Fruit fly (Drosophila melanogaster) whole organism, prepupa: ENCODE results near the gene ru.

ENCODE experiments used
- Blimp-1 ChIP-seq: fragments of 200-800 bp; sonication (Bioruptor generic); optimal IDR thresholded peaks from 3 replicates; lab custom pipeline; 2017; ENCODE audit warnings: missing biosample characterization, missing genetic modification characterization, mild to moderate bottlenecking, moderate library complexity, missing genetic modification reagents
- CG10631 ChIP-seq: fragments of 200-800 bp; sonication (Bioruptor generic); optimal IDR thresholded peaks from 2 replicates; lab custom pipeline; 2016; ENCODE audit warnings: missing biosample characterization, missing genetic modification characterization
- CG10669 ChIP-seq: fragments of 200-800 bp; sonication (Bioruptor generic); optimal IDR thresholded peaks from 3 replicates; lab custom pipeline; 2018; ENCODE audit warnings: missing biosample characterization, mild to moderate bottlenecking, missing genetic modification characterization, moderate library complexity
- CG11294 ChIP-seq: fragments of 200-800 bp; sonication (Bioruptor generic); IDR thresholded peaks from 2 replicates; pipeline ENCODE4 v1.3.6; 2022; ENCODE audit warnings: missing biosample characterization, missing genetic modification characterization
- CG11902 ChIP-seq: fragments of 200-800 bp; sonication (Bioruptor generic); optimal IDR thresholded peaks from 3 replicates; lab custom pipeline; 2016; ENCODE audit warnings: missing biosample characterization, missing genetic modification characterization
- CG15336 ChIP-seq: fragments of 200-800 bp; sonication (Bioruptor generic); IDR thresholded peaks from 2 replicates; pipeline ENCODE4 v1.3.6; 2022; ENCODE audit warnings: missing biosample characterization, missing genetic modification characterization
- CG16779 ChIP-seq: fragments of 200-800 bp; sonication (Bioruptor generic); optimal IDR thresholded peaks from 3 replicates; lab custom pipeline; 2017; ENCODE audit warnings: missing biosample characterization, mild to moderate bottlenecking, missing genetic modification characterization
- CG3032 ChIP-seq: fragments of 200-800 bp; optimal IDR thresholded peaks from 2 replicates; lab custom pipeline; 2019; ENCODE audit warnings: missing biosample characterization, mild to moderate bottlenecking, missing genetic modification characterization, moderate library complexity
- CG31627 ChIP-seq: fragments of 200-800 bp; sonication (Bioruptor generic); optimal IDR thresholded peaks from 3 replicates; lab custom pipeline; 2016; ENCODE audit warnings: missing biosample characterization, missing genetic modification characterization
- CG32006 ChIP-seq: fragments of 200-800 bp; sonication (Bioruptor generic); optimal IDR thresholded peaks from 3 replicates; lab custom pipeline; 2017; ENCODE audit warnings: missing biosample characterization, mild to moderate bottlenecking, missing genetic modification characterization
- CG3919 ChIP-seq: fragments of 200-800 bp; sonication (Bioruptor generic); optimal IDR thresholded peaks from 3 replicates; lab custom pipeline; 2016; ENCODE audit warnings: missing biosample characterization, missing genetic modification characterization
- CG4318 ChIP-seq: fragments of 200-800 bp; sonication (Bioruptor generic); optimal IDR thresholded peaks from 3 replicates; lab custom pipeline; 2017; ENCODE audit warnings: missing biosample characterization, mild to moderate bottlenecking, missing genetic modification characterization
- CG6163 ChIP-seq: fragments of 200-800 bp; sonication (Bioruptor generic); IDR thresholded peaks from 3 replicates; pipeline ENCODE4 v1.3.6; 2022; ENCODE audit warnings: missing biosample characterization, missing genetic modification characterization
- CG6276 ChIP-seq: fragments of 200-800 bp; sonication (Bioruptor generic); optimal IDR thresholded peaks from 2 replicates; lab custom pipeline; 2017; ENCODE audit warnings: missing biosample characterization, mild to moderate bottlenecking, missing genetic modification characterization
- CG6792 ChIP-seq: fragments of 200-800 bp; sonication (Bioruptor generic); optimal IDR thresholded peaks from 3 replicates; lab custom pipeline; 2016; ENCODE audit warnings: missing biosample characterization, missing genetic modification characterization
- CG6808 ChIP-seq: fragments of 200-800 bp; sonication (Bioruptor generic); optimal IDR thresholded peaks from 3 replicates; lab custom pipeline; 2017; ENCODE audit warnings: missing biosample characterization, missing genetic modification characterization, mild to moderate bottlenecking, moderate library complexity, missing genetic modification reagents
- CG6854 ChIP-seq: fragments of 200-800 bp; sonication (Bioruptor generic); optimal IDR thresholded peaks from 2 replicates; lab custom pipeline; 2017; ENCODE audit warnings: missing biosample characterization, mild to moderate bottlenecking, missing genetic modification characterization
- CG7368 ChIP-seq: fragments of 200-800 bp; sonication (Bioruptor generic); optimal IDR thresholded peaks from 3 replicates; lab custom pipeline; 2016; ENCODE audit warnings: missing biosample characterization, missing genetic modification characterization
- CG8119 ChIP-seq: fragments of 200-800 bp; sonication (Bioruptor generic); IDR thresholded peaks from 3 replicates; pipeline ENCODE4 v1.3.6; 2022; ENCODE audit warnings: missing biosample characterization, missing genetic modification characterization
- CG8319 ChIP-seq: fragments of 200-800 bp; sonication (Bioruptor generic); optimal IDR thresholded peaks from 3 replicates; lab custom pipeline; 2016; ENCODE audit warnings: missing biosample characterization, missing genetic modification characterization
- CG8632 ChIP-seq: fragments of 200-800 bp; sonication (Bioruptor generic); optimal IDR thresholded peaks from 3 replicates; lab custom pipeline; 2016; ENCODE audit warnings: missing biosample characterization, missing genetic modification characterization
- CG9139 ChIP-seq: fragments of 200-800 bp; sonication (Bioruptor generic); optimal IDR thresholded peaks from 3 replicates; lab custom pipeline; 2017; ENCODE audit warnings: missing biosample characterization, mild to moderate bottlenecking, missing genetic modification characterization
- Eip75B ChIP-seq: fragments of 200-800 bp; sonication (Bioruptor generic); optimal IDR thresholded peaks from 3 replicates; lab custom pipeline; 2016; ENCODE audit warnings: missing biosample characterization, missing genetic modification characterization
- Eip78C ChIP-seq: fragments of 200-800 bp; sonication (Bioruptor generic); peaks from one replicate; lab custom pipeline; 2016; ENCODE audit warnings: missing biosample characterization, missing genetic modification characterization
- Ets21C ChIP-seq: fragments of 200-800 bp; sonication (Bioruptor generic); optimal IDR thresholded peaks from 3 replicates; lab custom pipeline; 2016; ENCODE audit warnings: missing biosample characterization, missing genetic modification characterization
- Ets96B ChIP-seq: fragments of 200-800 bp; optimal IDR thresholded peaks from 2 replicates; lab custom pipeline; 2019; ENCODE audit warnings: missing biosample characterization, mild to moderate bottlenecking, missing genetic modification characterization, moderate library complexity
- Gug ChIP-seq: fragments of 200-800 bp; sonication (Bioruptor generic); IDR thresholded peaks from 2 replicates; pipeline ENCODE4 v1.3.6; 2022; ENCODE audit warnings: missing biosample characterization, missing genetic modification characterization
- Hr39 ChIP-seq: fragments of 200-800 bp; sonication (Bioruptor generic); optimal IDR thresholded peaks from 2 replicates; lab custom pipeline; 2016; ENCODE audit warnings: missing biosample characterization, missing genetic modification characterization
- Lpt ChIP-seq: fragments of 200-800 bp; sonication (Bioruptor generic); optimal IDR thresholded peaks from 3 replicates; lab custom pipeline; 2016; ENCODE audit warnings: missing biosample characterization, missing genetic modification characterization
- Met ChIP-seq: fragments of 200-800 bp; sonication (Bioruptor generic); optimal IDR thresholded peaks from 3 replicates; lab custom pipeline; 2016; ENCODE audit warnings: missing biosample characterization, missing genetic modification characterization
- Smox ChIP-seq: fragments of 200-800 bp; sonication (Bioruptor generic); optimal IDR thresholded peaks from 3 replicates; lab custom pipeline; 2016; ENCODE audit warnings: missing biosample characterization, missing genetic modification characterization
- Sox102F ChIP-seq: fragments of 200-800 bp; sonication (Bioruptor generic); optimal IDR thresholded peaks from 2 replicates; lab custom pipeline; 2016; ENCODE audit warnings: missing biosample characterization, mild to moderate bottlenecking, missing genetic modification characterization
- Sox15 ChIP-seq: fragments of 200-800 bp; sonication (Bioruptor generic); optimal IDR thresholded peaks from 3 replicates; lab custom pipeline; 2016; ENCODE audit warnings: missing biosample characterization, missing genetic modification characterization
- achi ChIP-seq: fragments of 200-800 bp; sonication (Bioruptor generic); optimal IDR thresholded peaks from 3 replicates; lab custom pipeline; 2016; ENCODE audit warnings: missing biosample characterization, missing genetic modification characterization
- cyc ChIP-seq: fragments of 200-800 bp; sonication (Bioruptor generic); optimal IDR thresholded peaks from 3 replicates; lab custom pipeline; 2016; ENCODE audit warnings: missing biosample characterization, missing genetic modification characterization
- dac ChIP-seq: fragments of 200-800 bp; sonication (Bioruptor generic); optimal IDR thresholded peaks from 2 replicates; lab custom pipeline; 2017; ENCODE audit warnings: missing biosample characterization, mild to moderate bottlenecking, missing genetic modification characterization
- dsx ChIP-seq: fragments of 200-800 bp; optimal IDR thresholded peaks from 3 replicates; lab custom pipeline; 2019; ENCODE audit warnings: missing biosample characterization, mild to moderate bottlenecking, missing genetic modification characterization, moderate library complexity; ENCODE audit not compliant: poor library complexity, severe bottlenecking
- eg ChIP-seq: fragments of 200-800 bp; sonication (Bioruptor generic); IDR thresholded peaks from 3 replicates; pipeline ENCODE4 v1.3.6; 2022; ENCODE audit warnings: missing biosample characterization, missing genetic modification characterization
- esn ChIP-seq: fragments of 200-800 bp; sonication (Bioruptor generic); optimal IDR thresholded peaks from 2 replicates; lab custom pipeline; 2016; ENCODE audit warnings: missing biosample characterization, mild to moderate bottlenecking, missing genetic modification characterization, moderate library complexity
- fd85E ChIP-seq: fragments of 200-800 bp; sonication (Bioruptor generic); optimal IDR thresholded peaks from 3 replicates; lab custom pipeline; 2016; ENCODE audit warnings: missing biosample characterization, missing genetic modification characterization
- fkh ChIP-seq: fragments of 200-800 bp; sonication (Bioruptor generic); optimal IDR thresholded peaks from 3 replicates; lab custom pipeline; 2017; ENCODE audit warnings: missing biosample characterization, mild to moderate bottlenecking, missing genetic modification characterization, moderate library complexity
- lz ChIP-seq: fragments of 200-800 bp; sonication (Bioruptor generic); optimal IDR thresholded peaks from 3 replicates; lab custom pipeline; 2016; ENCODE audit warnings: missing biosample characterization, missing genetic modification characterization
- net ChIP-seq: fragments of 200-800 bp; sonication (Bioruptor generic); optimal IDR thresholded peaks from 3 replicates; lab custom pipeline; 2016; ENCODE audit warnings: missing biosample characterization, missing genetic modification characterization
- pdm3 ChIP-seq: fragments of 200-800 bp; sonication (Bioruptor generic); optimal IDR thresholded peaks from 3 replicates; lab custom pipeline; 2016; ENCODE audit warnings: missing biosample characterization, missing genetic modification characterization
- ss ChIP-seq, 2 experiments: fragments of 200-800 bp; sonication (Bioruptor generic); optimal IDR thresholded peaks; 2 replicates in 1 of 2; 3 replicates in 1 of 2; lab custom pipeline; 2017 to 2018; ENCODE audit warnings: mild to moderate bottlenecking in 2 of 2, missing biosample characterization in 2 of 2, missing genetic modification characterization in 2 of 2, moderate library complexity in 1 of 2
- vri ChIP-seq: fragments of 200-800 bp; sonication (Bioruptor generic); optimal IDR thresholded peaks from 3 replicates; lab custom pipeline; 2016; ENCODE audit warnings: missing biosample characterization, mild to moderate bottlenecking, missing genetic modification characterization

Gene ru

DNA sequence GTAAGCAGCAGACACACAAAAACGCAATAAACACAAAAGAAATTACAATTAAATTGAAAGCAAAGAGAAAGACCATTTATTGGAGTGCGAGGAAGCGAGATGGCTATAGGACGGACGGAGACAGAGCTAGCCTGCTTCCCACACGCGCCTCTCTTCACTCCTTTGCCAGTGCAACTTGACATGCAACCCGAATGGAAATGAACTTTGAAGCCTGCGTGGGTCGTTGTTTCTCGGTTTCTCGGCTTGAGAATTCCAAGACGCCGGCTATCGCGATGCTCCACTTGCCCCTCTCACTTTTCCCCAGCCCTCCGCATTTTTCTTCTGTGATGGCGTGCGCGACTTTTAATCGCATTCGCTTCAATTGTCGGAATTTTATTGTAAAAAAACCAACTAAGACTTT, 10.5 kb downstream of the ru start (continued):
- TF ChIP-seq cyc (GFP tag; lab: Kevin White, UChicago) (no peak), CG32006 (GFP tag; lab: Kevin White, UChicago) (peak; percentile 1), dac (GFP tag; lab: Kevin White, UChicago) (no peak), Hr39 (no peak), CG9139 (GFP tag; lab: Kevin White, UChicago) (peak; percentile 23), lz (GFP tag; lab: Kevin White, UChicago) (no peak), esn (GFP tag; lab: Kevin White, UChicago) (no peak), CG15336 (GFP tag; lab: Robert Waterston, UW) (0 out of 2 replicates have a peak, but pooled peaks have one; percentile 6), Sox15 (GFP tag; lab: Kevin White, UChicago) (no peak)

DNA sequence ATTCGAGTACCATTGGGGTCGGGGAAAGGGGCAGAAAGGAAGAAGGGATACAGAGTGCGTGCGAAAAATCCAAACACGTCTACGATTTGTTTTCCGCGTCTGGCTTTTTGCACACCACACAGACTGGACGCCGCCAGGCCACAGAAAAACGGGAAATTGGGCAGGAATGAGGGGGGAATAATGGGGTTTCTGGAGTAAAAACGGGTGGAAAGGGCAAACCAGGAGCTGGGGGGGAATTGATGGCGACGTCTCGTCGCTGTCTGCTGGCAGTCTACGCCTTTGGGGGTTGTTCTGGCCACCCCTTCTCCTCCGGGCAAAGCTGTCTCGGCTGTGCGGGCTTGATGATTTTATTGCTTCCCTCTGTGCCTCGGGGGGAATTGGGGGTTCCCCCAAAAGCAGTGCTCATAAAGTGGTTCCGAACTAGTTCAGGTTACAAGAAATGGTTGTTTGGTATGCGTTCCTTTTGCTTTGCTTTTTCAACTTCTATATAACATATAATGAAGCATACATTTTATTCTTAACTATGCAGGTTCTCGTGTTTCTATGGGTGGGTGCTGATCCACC, 15.3 kb downstream of the ru start:
- TF ChIP-seq ss (GFP tag; optimal IDR thresholded peaks at IDR 0.05; lab: Kevin White, UChicago) (peak in 1 of 2 experiments; percentile 20), CG6854 (GFP tag; lab: Kevin White, UChicago) (no peak)

DNA sequence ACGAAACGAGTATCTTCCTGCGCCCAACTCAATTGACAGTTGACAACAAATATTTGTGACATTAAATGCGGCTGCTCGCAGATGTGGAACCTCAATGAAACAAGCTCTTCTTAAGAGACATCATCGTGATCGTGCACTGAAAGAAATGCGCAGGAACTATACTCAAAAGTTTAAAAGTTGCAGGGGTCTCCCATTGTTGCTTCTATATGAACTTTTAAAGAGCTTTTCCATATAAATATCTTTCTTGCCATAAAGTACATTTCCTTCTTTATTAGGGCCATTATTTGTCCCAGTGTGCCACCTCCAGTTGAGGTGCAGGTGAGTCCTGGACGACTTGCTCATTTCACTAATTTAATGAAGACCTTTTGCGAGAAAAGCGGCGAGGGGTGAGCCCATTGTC, 17.7 kb downstream of the ru start:
- TF ChIP-seq Ets21C (GFP tag; lab: Kevin White, UChicago) (peak; percentile 66), CG3919 (peak; percentile 52), vri (GFP tag; lab: Kevin White, UChicago) (peak; percentile 61), Met (peak; percentile 87), cyc (GFP tag; lab: Kevin White, UChicago) (peak; percentile 71), CG6792 (GFP tag; lab: Kevin White, UChicago) (peak; percentile 69), CG4318 (no peak), Eip78C (peak; percentile 78), pdm3 (GFP tag; lab: Kevin White, UChicago) (peak; percentile 71), fd85E (GFP tag; lab: Kevin White, UChicago) (no peak), Eip75B (GFP tag; lab: Kevin White, UChicago) (peak; percentile 53), CG6276 (GFP tag; lab: Kevin White, UChicago) (no peak), CG31627 (peak; percentile 83), CG7368 (GFP tag; lab: Kevin White, UChicago) (peak; percentile 2), dsx (peak; percentile 24), esn (GFP tag; lab: Kevin White, UChicago) (peak; percentile 81), CG11902 (GFP tag; lab: Kevin White, UChicago) (peak; percentile 0), CG8319 (peak; percentile 30), CG8632 (GFP tag; lab: Kevin White, UChicago) (peak; percentile 61), CG15336 (GFP tag; lab: Robert Waterston, UW) (0 out of 2 replicates have a peak, but pooled peaks have one; percentile 10), lz (GFP tag; lab: Kevin White, UChicago) (peak; percentile 70), Smox (peak; percentile 78), Gug (no peak), CG3032 (tag; lab: Kevin White, UChicago) (peak; percentile 66), Blimp-1 (peak; percentile 42), Ets96B (tag; lab: Kevin White, UChicago) (peak; percentile 54), Sox15 (GFP tag; lab: Kevin White, UChicago) (peak; percentile 66), CG10669 (GFP tag; lab: Kevin White, UChicago) (peak; percentile 24), CG11294 (GFP tag; lab: Robert Waterston, UW) (no peak), CG6163 (peak; percentile 67; the same call in 2 of the 3 replicates), dac (GFP tag; lab: Kevin White, UChicago) (no peak), net (peak; percentile 46), CG10631 (GFP tag; lab: Kevin White, UChicago) (peak; percentile 61), CG8119 (no peak), CG6808 (GFP tag; lab: Kevin White, UChicago) (peak; percentile 43), Hr39 (peak; percentile 86), achi (peak; percentile 24), Lpt (GFP tag; lab: Kevin White, UChicago) (no peak), Sox102F (peak; percentile 81), fkh (GFP tag; lab: Kevin White, UChicago) (no peak), eg (GFP tag; lab: Robert Waterston, UW) (no peak), CG16779 (tag; lab: Kevin White, UChicago) (no peak)
